Fruit fly (Drosophila melanogaster) whole organism, embryonic: ENCODE measurements around the gene dpr20.
A peak's percentile ranks its signal among the peaks of the same experiment; 100 is the strongest.

Source experiments
- B-H2 ChIP-seq: fragments of 200-800 bp; sonication (Bioruptor generic); optimal IDR thresholded peaks from 2 replicates; lab custom pipeline; 2018; ENCODE audit warnings: missing biosample characterization, mild to moderate bottlenecking, missing genetic modification characterization
- CG10543 ChIP-seq: fragments of 200-800 bp; sonication (Bioruptor generic); optimal IDR thresholded peaks from 3 replicates; lab custom pipeline; 2017; ENCODE audit warnings: missing biosample characterization, mild to moderate bottlenecking, missing genetic modification characterization, moderate library complexity
- CG11695 ChIP-seq: fragments of 200-800 bp; sonication (Bioruptor generic); IDR thresholded peaks from 3 replicates; pipeline ENCODE4 v1.3.6; 2022; ENCODE audit warnings: missing biosample characterization, missing genetic modification characterization
- CG1233 ChIP-seq: fragments of 200-800 bp; sonication (Bioruptor generic); optimal IDR thresholded peaks from 4 replicates; lab custom pipeline; 2018; ENCODE audit warnings: missing biosample characterization, mild to moderate bottlenecking, missing genetic modification characterization
- CG12744 ChIP-seq: fragments of 200-800 bp; sonication (Bioruptor generic); optimal IDR thresholded peaks from 2 replicates; lab custom pipeline; 2016; ENCODE audit warnings: missing biosample characterization, missing genetic modification characterization
- CG14050 ChIP-seq: fragments of 200-800 bp; sonication (Bioruptor generic); IDR thresholded peaks from 3 replicates; pipeline ENCODE4 v1.3.6; 2022; ENCODE audit warnings: missing biosample characterization, missing genetic modification characterization
- CG14710 ChIP-seq: fragments of 200-800 bp; sonication (Bioruptor generic); optimal IDR thresholded peaks from 3 replicates; lab custom pipeline; 2019; ENCODE audit warnings: missing biosample characterization, mild to moderate bottlenecking, missing genetic modification characterization, moderate library complexity
- CG16815 ChIP-seq: fragments of 200-800 bp; sonication (Bioruptor generic); optimal IDR thresholded peaks from 3 replicates; lab custom pipeline; 2017; ENCODE audit warnings: missing biosample characterization, mild to moderate bottlenecking, missing genetic modification characterization
- CG18011 ChIP-seq: fragments of 200-800 bp; sonication (Bioruptor generic); optimal IDR thresholded peaks from 2 replicates; lab custom pipeline; 2017; ENCODE audit warnings: missing biosample characterization, missing genetic modification characterization, mild to moderate bottlenecking, moderate library complexity, missing genotype
- CG2120 ChIP-seq: fragments of 200-800 bp; sonication (Bioruptor generic); optimal IDR thresholded peaks from 3 replicates; lab custom pipeline; 2016; ENCODE audit warnings: missing biosample characterization, missing genetic modification characterization
- CG2875 ChIP-seq: fragments of 200-800 bp; sonication (Bioruptor generic); optimal IDR thresholded peaks from 2 replicates; lab custom pipeline; 2017; ENCODE audit warnings: missing biosample characterization, mild to moderate bottlenecking, missing genetic modification characterization, missing genetic modification reagents
- CG34224 ChIP-seq: fragments of 200-800 bp; sonication (Bioruptor generic); IDR thresholded peaks from 3 replicates; pipeline ENCODE4 v1.3.6; 2022; ENCODE audit warnings: missing biosample characterization, missing genetic modification characterization; ENCODE audit not compliant: partially characterized antibody
- CG34422 ChIP-seq: fragments of 200-800 bp; sonication (Bioruptor generic); IDR thresholded peaks from 3 replicates; pipeline ENCODE4 v1.3.6; 2022; ENCODE audit warnings: missing biosample characterization, missing genetic modification characterization
- CG4360 ChIP-seq: fragments of 200-800 bp; sonication (Bioruptor generic); IDR thresholded peaks from 2 replicates; pipeline ENCODE4 v1.3.6; 2022; ENCODE audit warnings: missing biosample characterization, missing genetic modification characterization
- CG6813 ChIP-seq: fragments of 200-800 bp; sonication (Bioruptor generic); optimal IDR thresholded peaks from 2 replicates; lab custom pipeline; 2017; ENCODE audit warnings: missing biosample characterization, missing genetic modification characterization, mild to moderate bottlenecking, moderate library complexity, missing genetic modification reagents
- CG7372 ChIP-seq: fragments of 200-800 bp; sonication (Bioruptor generic); IDR thresholded peaks from 2 replicates; pipeline ENCODE4 v1.3.6; 2022; ENCODE audit warnings: missing biosample characterization, missing genetic modification characterization
- CG8281 ChIP-seq: fragments of 200-800 bp; sonication (Bioruptor generic); optimal IDR thresholded peaks from 2 replicates; lab custom pipeline; 2018; ENCODE audit warnings: missing biosample characterization, mild to moderate bottlenecking, missing genetic modification characterization, moderate library complexity
- CG8290 ChIP-seq, 3 experiments: fragments of 200-800 bp; sonication (Bioruptor generic); optimal IDR thresholded peaks; 2 replicates each; lab custom pipeline; 2016 to 2019; ENCODE audit warnings: missing biosample characterization in 3 of 3, missing genetic modification characterization in 3 of 3, mild to moderate bottlenecking in 2 of 3, moderate library complexity in 1 of 3
- CG9727 ChIP-seq: fragments of 200-800 bp; sonication (Bioruptor generic); optimal IDR thresholded peaks from 3 replicates; lab custom pipeline; 2017; ENCODE audit warnings: missing biosample characterization, mild to moderate bottlenecking, missing genetic modification characterization
- Drgx ChIP-seq: fragments of 200-800 bp; sonication (Bioruptor generic); IDR thresholded peaks from 2 replicates; pipeline ENCODE4 v1.3.6; 2022; ENCODE audit warnings: missing biosample characterization, missing genetic modification characterization
- Ets97D ChIP-seq: fragments of 200-800 bp; sonication (Bioruptor generic); optimal IDR thresholded peaks from 3 replicates; lab custom pipeline; 2016; ENCODE audit warnings: missing biosample characterization, missing genetic modification characterization
- Fer3 ChIP-seq: fragments of 200-800 bp; sonication (Bioruptor generic); optimal IDR thresholded peaks from 2 replicates; lab custom pipeline; 2018; ENCODE audit warnings: missing biosample characterization, mild to moderate bottlenecking, missing genetic modification characterization, moderate library complexity
- HLH54F ChIP-seq: fragments of 200-800 bp; sonication (Bioruptor generic); optimal IDR thresholded peaks from 3 replicates; lab custom pipeline; 2016; ENCODE audit warnings: missing biosample characterization, missing genetic modification characterization
- Hr39 ChIP-seq: fragments of >200 bp; optimal IDR thresholded peaks from 2 replicates; lab custom pipeline; 2017
- Hsf ChIP-seq: fragments of 200-800 bp; sonication (Bioruptor generic); optimal IDR thresholded peaks from 3 replicates; lab custom pipeline; 2016; ENCODE audit warnings: missing biosample characterization, missing genetic modification characterization
- Meics ChIP-seq: fragments of 200-800 bp; sonication (Bioruptor generic); optimal IDR thresholded peaks from 2 replicates; lab custom pipeline; 2017; ENCODE audit warnings: missing biosample characterization, mild to moderate bottlenecking, missing genetic modification characterization
- Optix ChIP-seq: fragments of 200-800 bp; sonication (Bioruptor generic); IDR thresholded peaks from 3 replicates; pipeline ENCODE4 v1.3.6; 2022; ENCODE audit warnings: missing biosample characterization, missing genetic modification characterization
- Taf1 ChIP-seq: fragments of 200-800 bp; sonication (Bioruptor generic); IDR thresholded peaks from 2 replicates; pipeline ENCODE4 v1.3.6; 2022; ENCODE audit warnings: missing biosample characterization, missing genetic modification characterization
- YL-1 ChIP-seq: fragments of 200-800 bp; sonication (Bioruptor generic); optimal IDR thresholded peaks from 3 replicates; lab custom pipeline; 2017; ENCODE audit warnings: missing biosample characterization, mild to moderate bottlenecking, missing genetic modification characterization
- amos ChIP-seq: fragments of 200-800 bp; sonication (Bioruptor generic); IDR thresholded peaks from 2 replicates; pipeline ENCODE4 v1.3.6; 2022; ENCODE audit warnings: missing biosample characterization, missing genetic modification characterization; ENCODE audit not compliant: partially characterized antibody
- ato ChIP-seq: fragments of 200-800 bp; sonication (Bioruptor generic); IDR thresholded peaks from 2 replicates; pipeline ENCODE4 v1.3.6; 2022; ENCODE audit warnings: missing biosample characterization, missing genetic modification characterization; ENCODE audit not compliant: partially characterized antibody
- bowl ChIP-seq: fragments of 200-800 bp; sonication (Bioruptor generic); IDR thresholded peaks from 2 replicates; pipeline ENCODE4 v1.3.6; 2022; ENCODE audit warnings: missing biosample characterization, missing genetic modification characterization
- bsh ChIP-seq, 2 experiments: fragments of 200-800 bp; sonication (Bioruptor generic); optimal IDR thresholded peaks; 2 replicates each; lab custom pipeline; 2017 to 2018; ENCODE audit warnings: mild to moderate bottlenecking in 2 of 2, missing biosample characterization in 2 of 2, missing genetic modification characterization in 2 of 2, moderate library complexity in 1 of 2
- chn ChIP-seq: fragments of 200-800 bp; sonication (Bioruptor generic); optimal IDR thresholded peaks from 2 replicates; lab custom pipeline; 2016; ENCODE audit warnings: missing biosample characterization, missing genetic modification characterization
- crp ChIP-seq, 2 experiments: fragments of 200-800 bp; sonication (Bioruptor generic); optimal IDR thresholded peaks; 2 replicates in 1 of 2; 3 replicates in 1 of 2; lab custom pipeline; 2017; ENCODE audit warnings: missing biosample characterization in 2 of 2, missing genetic modification characterization in 2 of 2, mild to moderate bottlenecking in 1 of 2, moderate library complexity in 1 of 2
- dati ChIP-seq: fragments of 200-800 bp; sonication (Bioruptor generic); IDR thresholded peaks from 2 replicates; pipeline ENCODE4 v1.3.6; 2022; ENCODE audit warnings: missing biosample characterization, missing genetic modification characterization
- fd96Cb ChIP-seq: fragments of 200-800 bp; sonication (Bioruptor generic); optimal IDR thresholded peaks from 2 replicates; lab custom pipeline; 2018; ENCODE audit warnings: missing biosample characterization, mild to moderate bottlenecking, missing genetic modification characterization, moderate library complexity
- h ChIP-seq: fragments of >200 bp; optimal IDR thresholded peaks from 2 replicates; lab custom pipeline; 2017
- kni ChIP-seq: fragments of 200-800 bp; sonication (Bioruptor generic); optimal IDR thresholded peaks from 3 replicates; lab custom pipeline; 2017; ENCODE audit warnings: mild to moderate bottlenecking, missing biosample characterization, missing genetic modification reagents, missing genetic modification characterization
- lilli ChIP-seq: fragments of 200-800 bp; sonication (Bioruptor generic); optimal IDR thresholded peaks from 3 replicates; lab custom pipeline; 2016; ENCODE audit warnings: missing biosample characterization, missing genetic modification characterization
- luna ChIP-seq: fragments of 200-800 bp; sonication (Bioruptor generic); optimal IDR thresholded peaks from 2 replicates; lab custom pipeline; 2016; ENCODE audit warnings: missing biosample characterization, missing genetic modification characterization
- maf-S ChIP-seq: fragments of 200-800 bp; sonication (Bioruptor generic); optimal IDR thresholded peaks from 2 replicates; lab custom pipeline; 2016; ENCODE audit warnings: missing biosample characterization, missing genetic modification characterization
- nerfin-2 ChIP-seq: fragments of 200-800 bp; sonication (Bioruptor generic); IDR thresholded peaks from 2 replicates; pipeline ENCODE4 v1.3.6; 2022; ENCODE audit warnings: missing biosample characterization, missing genetic modification characterization; ENCODE audit not compliant: partially characterized antibody
- pnt ChIP-seq: fragments of 200-800 bp; sonication (Bioruptor generic); optimal IDR thresholded peaks from 3 replicates; lab custom pipeline; 2016; ENCODE audit warnings: missing biosample characterization, missing genetic modification characterization
- pros ChIP-seq: fragments of 200-800 bp; sonication (Bioruptor generic); optimal IDR thresholded peaks from 3 replicates; lab custom pipeline; 2019; ENCODE audit warnings: missing biosample characterization, mild to moderate bottlenecking, missing genetic modification characterization, moderate library complexity
- sens-2 ChIP-seq: fragments of 200-800 bp; sonication (Bioruptor generic); IDR thresholded peaks from 2 replicates; pipeline ENCODE4 v1.3.6; 2022; ENCODE audit warnings: missing biosample characterization, missing genetic modification characterization
- seq ChIP-seq: fragments of 200-800 bp; sonication (Bioruptor generic); IDR thresholded peaks from 2 replicates; pipeline ENCODE4 v1.3.6; 2022; ENCODE audit warnings: missing biosample characterization, missing genetic modification characterization
- trem ChIP-seq: fragments of 200-800 bp; optimal IDR thresholded peaks from 3 replicates; lab custom pipeline; 2019; ENCODE audit warnings: missing biosample characterization, mild to moderate bottlenecking, missing genetic modification characterization, moderate library complexity
- wdn ChIP-seq: fragments of 200-800 bp; sonication (Bioruptor generic); IDR thresholded peaks from 2 replicates; pipeline ENCODE4 v1.3.6; 2022; ENCODE audit warnings: missing biosample characterization, missing genetic modification characterization

Gene dpr20

dm6 chr3L:837552-838187 lies 19.4 kb downstream of the dpr20 start, which contains the start of the genes CG13901 and CG13887 (continued):
- peak; percentile 83 for TF ChIP-seq luna (GFP tag; lab: Kevin White, UChicago)
- peak; percentile 97 for TF ChIP-seq CG2120 (GFP tag; lab: Kevin White, UChicago)
- TF ChIP-seq CG16815 (GFP tag; lab: Kevin White, UChicago), result peak; percentile 87
- TF ChIP-seq Taf1 (GFP tag; lab: Robert Waterston, UW), result peak; percentile 83
- peak; percentile 85 for TF ChIP-seq Ets97D (GFP tag; lab: Kevin White, UChicago)
- TF ChIP-seq CG11695, result peak; percentile 84
- TF ChIP-seq CG34422 (GFP tag; lab: Robert Waterston, UW), result peak; percentile 90
- 0 out of 2 replicates have a peak, but pooled peaks have one; percentile 52 for TF ChIP-seq dati (GFP tag; lab: Robert Waterston, UW)
- peak; percentile 83 for TF ChIP-seq Drgx
- TF ChIP-seq CG6813 (GFP tag; lab: Kevin White, UChicago), result peak; percentile 75
- TF ChIP-seq YL-1 (GFP tag; lab: Kevin White, UChicago), result peak; percentile 97
- TF ChIP-seq amos (GFP tag; lab: Robert Waterston, UW), result 0 out of 2 replicates have a peak, but pooled peaks have one; percentile 18
- TF ChIP-seq lilli (GFP tag; lab: Kevin White, UChicago), result peak; percentile 97
- peak; percentile 90 for TF ChIP-seq Meics (GFP tag; lab: Kevin White, UChicago)
- TF ChIP-seq maf-S (GFP tag; lab: Kevin White, UChicago), result peak; percentile 92
- peak; percentile 95 for TF ChIP-seq Hsf (GFP tag; lab: Kevin White, UChicago)
- peak; percentile 60 for TF ChIP-seq CG8281 (tag; lab: Kevin White, UChicago)
- TF ChIP-seq CG7372, result peak; percentile 86
- peak; percentile 93 for TF ChIP-seq pnt
- TF ChIP-seq CG1233 (GFP tag; lab: Kevin White, UChicago), result peak; percentile 85
- TF ChIP-seq CG18011 (GFP tag; lab: Kevin White, UChicago), result peak; percentile 87
- peak; percentile 79 for TF ChIP-seq seq (GFP tag; lab: Robert Waterston, UW)
- no peak for TF ChIP-seq ato (GFP tag; lab: Robert Waterston, UW)
- peak; percentile 75 for TF ChIP-seq CG9727 (GFP tag; lab: Kevin White, UChicago)
- TF ChIP-seq CG14050 (GFP tag; lab: Robert Waterston, UW), result peak; percentile 73; the same call in 2 of the 3 replicates
- TF ChIP-seq CG2875 (GFP tag; lab: Kevin White, UChicago), result peak; percentile 73
- peak in 1 of 2 experiments; percentile 70 for TF ChIP-seq crp (GFP tag; optimal IDR thresholded peaks at IDR 0.05; lab: Kevin White, UChicago)
- peak; percentile 54 for TF ChIP-seq kni (GFP tag; lab: Kevin White, UChicago)
- no peak for TF ChIP-seq h (lab: Kevin White, UChicago)
- TF ChIP-seq Hr39 (lab: Kevin White, UChicago), result no peak
- TF ChIP-seq sens-2 (GFP tag; lab: Robert Waterston, UW), result peak; percentile 55; the same call in 1 of the 2 replicates
- peak; percentile 92 for TF ChIP-seq chn (GFP tag; lab: Kevin White, UChicago)
- peak; percentile 95 for TF ChIP-seq HLH54F (GFP tag; lab: Kevin White, UChicago)
- peak; percentile 93 for TF ChIP-seq B-H2 (GFP tag; lab: Kevin White, UChicago)
- TF ChIP-seq fd96Cb (tag; lab: Kevin White, UChicago), result peak; percentile 84
- TF ChIP-seq wdn (GFP tag; lab: Robert Waterston, UW), result peak; percentile 79
- TF ChIP-seq trem (tag; lab: Kevin White, UChicago), result peak; percentile 100
- peak; percentile 94 for TF ChIP-seq CG10543 (GFP tag; lab: Kevin White, UChicago)
- peak; percentile 85 for TF ChIP-seq CG12744 (GFP tag; lab: Kevin White, UChicago)
- peak; percentile 78 for TF ChIP-seq Optix
- TF ChIP-seq nerfin-2 (GFP tag; lab: Robert Waterston, UW), result no peak
- TF ChIP-seq CG8290 (GFP tag; optimal IDR thresholded peaks at IDR 0.05; lab: Kevin White, UChicago), result peak; percentile 91
- peak; percentile 67 to 84 for TF ChIP-seq CG8290 (tag; optimal IDR thresholded peaks at IDR 0.05; lab: Kevin White, UChicago)
- peak; percentile 2 for TF ChIP-seq pros (GFP tag; lab: Kevin White, UChicago)
- peak; percentile 31 to 90 for TF ChIP-seq bsh (GFP tag; optimal IDR thresholded peaks at IDR 0.05; lab: Kevin White, UChicago)
- TF ChIP-seq CG34224 (GFP tag; lab: Robert Waterston, UW), result 0 out of 3 replicates have a peak, but pooled peaks have one; percentile 18
- peak; percentile 45; the same call in 1 of the 2 replicates for TF ChIP-seq bowl (GFP tag; lab: Robert Waterston, UW)
- no peak for TF ChIP-seq CG4360 (GFP tag; lab: Robert Waterston, UW)
- TF ChIP-seq Fer3 (tag; lab: Kevin White, UChicago), result peak; percentile 90
- peak; percentile 94 for TF ChIP-seq CG14710
